Worm (Caenorhabditis elegans) whole organism, young adult: ENCODE results near the gene Y66C5A.1.
A peak's percentile ranks its signal among the peaks of the same experiment; 100 is the strongest.

Source experiments
- B0019.2 ChIP-seq: fragments of 200-800 bp; sonication (Bioruptor generic); conservative IDR thresholded peaks from 2 replicates; pipeline ENCODE4 v1.3.6; 2022; ENCODE audit warnings: missing genetic modification reagents, missing genetic modification characterization, missing compliant biosample characterization
- B0261.1 ChIP-seq: sonication (generic microtip); optimal IDR thresholded peaks from 2 replicates; lab custom pipeline; 2016; ENCODE audit warnings: mild to moderate bottlenecking, missing genetic modification characterization, moderate library complexity, missing compliant biosample characterization
- F10E7.11 ChIP-seq: sonication (generic microtip); optimal IDR thresholded peaks from 2 replicates; lab custom pipeline; 2017; ENCODE audit warnings: mild to moderate bottlenecking, missing genetic modification characterization, moderate library complexity, missing compliant biosample characterization
- F52B5.7 ChIP-seq: sonication (generic microtip); optimal IDR thresholded peaks from 2 replicates; lab custom pipeline; 2016; ENCODE audit warnings: mild to moderate bottlenecking, missing genetic modification characterization, missing compliant biosample characterization
- F57C9.4 ChIP-seq: sonication (generic microtip); optimal IDR thresholded peaks from 2 replicates; lab custom pipeline; 2017; ENCODE audit warnings: mild to moderate bottlenecking, missing genetic modification characterization, missing compliant biosample characterization
- K11D2.4 ChIP-seq: fragments of 200-800 bp; sonication (Bioruptor generic); IDR thresholded peaks from 2 replicates; pipeline ENCODE4 v1.3.6; 2022; ENCODE audit warnings: missing genetic modification reagents, missing genetic modification characterization, missing compliant biosample characterization
- T26A5.8 ChIP-seq: sonication (generic microtip); optimal IDR thresholded peaks from 2 replicates; lab custom pipeline; 2016; ENCODE audit warnings: missing genetic modification characterization, missing compliant biosample characterization
- Y53F4B.3 ChIP-seq: fragments of 200-800 bp; sonication (Bioruptor generic); IDR thresholded peaks from 2 replicates; pipeline ENCODE4 v1.3.6; 2022; ENCODE audit warnings: missing genetic modification reagents, missing genetic modification characterization, missing compliant biosample characterization
- Y79H2A.3 ChIP-seq: fragments of 200-800 bp; sonication (Bioruptor generic); conservative IDR thresholded peaks from 2 replicates; pipeline ENCODE4 v1.3.6; 2022; ENCODE audit warnings: missing genetic modification reagents, missing genetic modification characterization, missing compliant biosample characterization
- Y95B8A.8 ChIP-seq: fragments of 200-800 bp; sonication (Bioruptor generic); IDR thresholded peaks from 2 replicates; pipeline ENCODE4 v1.3.6; 2022; ENCODE audit warnings: missing genetic modification reagents, missing genetic modification characterization, missing compliant biosample characterization
- ama-1 ChIP-seq, 3 experiments: fragments of 150-350 bp in 1 of 3; sonication (generic microtip) in 2 of 3; optimal IDR thresholded peaks; 2 replicates each; lab custom pipeline; 2014 to 2018; ENCODE audit warnings: missing biosample characterization in 2 of 3, missing genetic modification characterization in 2 of 3, missing genetic modification reagents in 2 of 3
- attf-3 ChIP-seq: fragments of 200-800 bp; sonication (Bioruptor generic); conservative IDR thresholded peaks from 2 replicates; pipeline ENCODE4 v1.3.6; 2022; ENCODE audit warnings: missing genetic modification reagents, missing genetic modification characterization, missing compliant biosample characterization
- bed-2 ChIP-seq: fragments of 200-800 bp; sonication (Bioruptor generic); IDR thresholded peaks from 2 replicates; pipeline ENCODE4 v1.3.6; 2022; ENCODE audit warnings: missing genetic modification reagents, missing genetic modification characterization, missing compliant biosample characterization
- ceh-40 ChIP-seq: fragments of 200-800 bp; sonication (Bioruptor generic); IDR thresholded peaks from 2 replicates; pipeline ENCODE4 v1.3.6; 2022; ENCODE audit warnings: missing genetic modification characterization, missing compliant biosample characterization
- ceh-79 ChIP-seq: sonication (generic microtip); optimal IDR thresholded peaks from 2 replicates; lab custom pipeline; 2017; ENCODE audit warnings: mild to moderate bottlenecking, missing genetic modification characterization, missing compliant biosample characterization
- chd-7 ChIP-seq: sonication (generic microtip); optimal IDR thresholded peaks from 2 replicates; lab custom pipeline; 2016; ENCODE audit warnings: mild to moderate bottlenecking, missing genetic modification characterization, moderate library complexity, missing compliant biosample characterization
- dpff-1 ChIP-seq: sonication (generic microtip); optimal IDR thresholded peaks from 2 replicates; lab custom pipeline; 2017; ENCODE audit warnings: mild to moderate bottlenecking, missing genetic modification characterization, missing compliant biosample characterization
- efl-1 ChIP-seq: fragments of 150-350 bp; optimal IDR thresholded peaks from 2 replicates; lab custom pipeline; 2014; ENCODE audit warnings: missing biosample characterization, missing genetic modification reagents, missing genetic modification characterization
- egl-44 ChIP-seq: fragments of 200-800 bp; sonication (Bioruptor generic); IDR thresholded peaks from 2 replicates; pipeline ENCODE4 v1.3.6; 2022; ENCODE audit warnings: missing genetic modification reagents, missing genetic modification characterization, missing compliant biosample characterization
- gei-17 ChIP-seq: fragments of 200-800 bp; sonication (Bioruptor generic); optimal IDR thresholded peaks from 2 replicates; lab custom pipeline; 2018; ENCODE audit warnings: mild to moderate bottlenecking, missing genetic modification characterization, missing compliant biosample characterization
- him-1 ChIP-seq: sonication (generic microtip); optimal IDR thresholded peaks from 2 replicates; lab custom pipeline; 2016; ENCODE audit warnings: missing genotype, missing genetic modification reagents, missing genetic modification characterization, missing compliant biosample characterization
- hlh-26 ChIP-seq: fragments of 200-800 bp; sonication (Bioruptor generic); conservative IDR thresholded peaks from 2 replicates; pipeline ENCODE4 v1.3.6; 2022; ENCODE audit warnings: missing genetic modification reagents, missing genetic modification characterization, missing compliant biosample characterization
- hmg-1.2 ChIP-seq: fragments of 200-800 bp; sonication (Bioruptor generic); IDR thresholded peaks from 2 replicates; pipeline ENCODE4 v1.3.6; 2022; ENCODE audit warnings: missing genetic modification reagents, missing genetic modification characterization, missing compliant biosample characterization
- hsf-1 ChIP-seq: fragments of 200-800 bp; sonication (Bioruptor generic); IDR thresholded peaks from 2 replicates; pipeline ENCODE4 v1.3.6; 2022; ENCODE audit warnings: missing genetic modification reagents, missing genetic modification characterization, missing compliant biosample characterization
- let-607 ChIP-seq, 2 experiments: fragments of 200-800 bp in 1 of 2; sonication (Bioruptor generic) in 1 of 2; sonication (generic microtip) in 1 of 2; optimal IDR thresholded peaks; 2 replicates each; lab custom pipeline; 2016 to 2018; ENCODE audit warnings: mild to moderate bottlenecking in 2 of 2, missing compliant biosample characterization in 2 of 2, missing genetic modification characterization in 2 of 2, moderate library complexity in 2 of 2, missing genotype in 1 of 2
- lin-26 ChIP-seq: fragments of 200-800 bp; sonication (Bioruptor generic); IDR thresholded peaks from 2 replicates; pipeline ENCODE4 v1.3.6; 2022; ENCODE audit warnings: missing genetic modification reagents, missing genetic modification characterization, missing compliant biosample characterization
- lin-35 ChIP-seq, 3 experiments: fragments of 150-350 bp in 2 of 3; sonication (generic microtip) in 1 of 3; optimal IDR thresholded peaks; 2 replicates each; lab custom pipeline; 2014 to 2018; ENCODE audit warnings: missing biosample characterization in 3 of 3, missing genetic modification characterization in 3 of 3, missing genetic modification reagents in 3 of 3
- lin-54 ChIP-seq: fragments of 200-800 bp; sonication (Bioruptor generic); optimal IDR thresholded peaks from 2 replicates; lab custom pipeline; 2018; ENCODE audit warnings: mild to moderate bottlenecking, missing genetic modification characterization, missing compliant biosample characterization
- lir-1 ChIP-seq: fragments of 200-800 bp; sonication (Bioruptor generic); conservative IDR thresholded peaks from 2 replicates; pipeline ENCODE4 v1.3.6; 2022; ENCODE audit warnings: missing genetic modification reagents, missing genetic modification characterization, missing compliant biosample characterization
- lsl-1 ChIP-seq: fragments of 200-800 bp; sonication (Bioruptor generic); optimal IDR thresholded peaks from 2 replicates; lab custom pipeline; 2018; ENCODE audit warnings: mild to moderate bottlenecking, missing genetic modification characterization, moderate library complexity, missing compliant biosample characterization
- madf-6 ChIP-seq: fragments of 200-800 bp; sonication (Bioruptor generic); IDR thresholded peaks from 2 replicates; pipeline ENCODE4 v1.3.6; 2022; ENCODE audit warnings: missing genetic modification reagents, missing genetic modification characterization, missing compliant biosample characterization
- mes-4 ChIP-seq: sonication (generic microtip); optimal IDR thresholded peaks from 2 replicates; lab custom pipeline; 2016; ENCODE audit warnings: missing genotype, missing genetic modification characterization, missing compliant biosample characterization
- nfya-2 ChIP-seq: fragments of 200-800 bp; sonication (Bioruptor generic); IDR thresholded peaks from 2 replicates; pipeline ENCODE4 v1.3.6; 2022; ENCODE audit warnings: missing genetic modification reagents, missing genetic modification characterization, missing compliant biosample characterization
- nfyb-1 ChIP-seq: fragments of 200-800 bp; sonication (Bioruptor generic); IDR thresholded peaks from 2 replicates; pipeline ENCODE4 v1.3.6; 2022; ENCODE audit warnings: missing genetic modification reagents, missing genetic modification characterization, missing compliant biosample characterization
- pbrm-1 ChIP-seq: fragments of 200-800 bp; sonication (Bioruptor generic); IDR thresholded peaks from 2 replicates; pipeline ENCODE4 v1.3.6; 2022; ENCODE audit warnings: missing genetic modification reagents, missing genetic modification characterization, missing compliant biosample characterization
- pha-4 ChIP-seq: fragments of 150-350 bp; sonication (generic microtip); optimal IDR thresholded peaks from 2 replicates; lab custom pipeline; 2014; ENCODE audit warnings: missing biosample characterization, missing genetic modification reagents, missing genetic modification characterization
- rec-8 ChIP-seq, 2 experiments: sonication (generic microtip); optimal IDR thresholded peaks; 2 replicates each; lab custom pipeline; 2016; ENCODE audit warnings: mild to moderate bottlenecking in 2 of 2, missing genetic modification characterization in 2 of 2, missing genetic modification reagents in 2 of 2, missing genotype in 2 of 2, missing biosample characterization in 1 of 2, missing compliant biosample characterization in 1 of 2, moderate library complexity in 1 of 2
- sea-2 ChIP-seq: fragments of 200-800 bp; sonication (Bioruptor generic); IDR thresholded peaks from 2 replicates; pipeline ENCODE4 v1.3.6; 2022; ENCODE audit warnings: missing genetic modification characterization, missing compliant biosample characterization
- snpc-1.3 ChIP-seq: sonication (generic microtip); optimal IDR thresholded peaks from 2 replicates; lab custom pipeline; 2017; ENCODE audit warnings: missing genetic modification characterization, mild to moderate bottlenecking, missing compliant biosample characterization, antibody characterized with exemption, moderate library complexity, missing genotype, missing genetic modification reagents; ENCODE audit not compliant: insufficient read depth
- sptf-2 ChIP-seq: fragments of 200-800 bp; sonication (Bioruptor generic); optimal IDR thresholded peaks from 2 replicates; lab custom pipeline; 2018; ENCODE audit warnings: mild to moderate bottlenecking, missing genetic modification characterization, missing compliant biosample characterization
- tbp1 ChIP-seq: fragments of 200-800 bp; sonication (Bioruptor generic); optimal IDR thresholded peaks from 2 replicates; lab custom pipeline; 2018; ENCODE audit warnings: mild to moderate bottlenecking, missing genetic modification characterization, missing compliant biosample characterization
- tbx-9 ChIP-seq: sonication (generic microtip); optimal IDR thresholded peaks from 2 replicates; lab custom pipeline; 2016; ENCODE audit warnings: borderline replicate concordance, missing genetic modification characterization, inconsistent platforms, missing compliant biosample characterization
- xnd-1 ChIP-seq: sonication (generic microtip); optimal IDR thresholded peaks from 2 replicates; lab custom pipeline; 2016; ENCODE audit warnings: missing genotype, missing genetic modification reagents, missing genetic modification characterization, missing compliant biosample characterization
- zfh-2 ChIP-seq: fragments of 200-800 bp; sonication (Bioruptor generic); conservative IDR thresholded peaks from 2 replicates; pipeline ENCODE4 v1.3.6; 2022; ENCODE audit warnings: missing genetic modification reagents, missing genetic modification characterization, missing compliant biosample characterization
- zim-3 ChIP-seq: sonication (generic microtip); optimal IDR thresholded peaks from 2 replicates; lab custom pipeline; 2017; ENCODE audit warnings: mild to moderate bottlenecking, missing genetic modification characterization, moderate library complexity, missing compliant biosample characterization
- ztf-3 ChIP-seq: fragments of 200-800 bp; sonication (Bioruptor generic); optimal IDR thresholded peaks from 2 replicates; lab custom pipeline; 2018; ENCODE audit warnings: mild to moderate bottlenecking, missing genetic modification characterization, missing compliant biosample characterization
- ztf-6 ChIP-seq: fragments of 200-800 bp; sonication (Bioruptor generic); IDR thresholded peaks from 2 replicates; pipeline ENCODE4 v1.3.6; 2022; ENCODE audit warnings: missing genetic modification reagents, missing genetic modification characterization, missing compliant biosample characterization

The Y66C5A.1 gene

ce11 chrX:14476625-14477257 lies 21.4 kb upstream of the Y66C5A.1 start (continued):
- peak; percentile 59 for TF ChIP-seq hmg-1.2 (GFP tag; lab: Robert Waterston, UW)
- TF ChIP-seq snpc-1.3 (tag; lab: Kevin White, UChicago), result peak; percentile 6
- TF ChIP-seq dpff-1 (tag; lab: Kevin White, UChicago), result no peak
- peak; percentile 67 for TF ChIP-seq B0261.1 (tag; lab: Kevin White, UChicago)
- peak; percentile 65 for TF ChIP-seq gei-17 (GFP tag; lab: Kevin White, UChicago)
- TF ChIP-seq nfya-2 (GFP tag; lab: Robert Waterston, UW), result no peak
- TF ChIP-seq chd-7, result peak; percentile 81
- no peak for TF ChIP-seq mes-4
- no peak for TF ChIP-seq lin-54 (GFP tag; lab: Kevin White, UChicago)
- TF ChIP-seq F10E7.11 (tag; lab: Kevin White, UChicago), result no peak
- TF ChIP-seq xnd-1 (tag; lab: Kevin White, UChicago), result no peak
- no peak for TF ChIP-seq ztf-6 (GFP tag; lab: Robert Waterston, UW)
- TF ChIP-seq sptf-2 (GFP tag; lab: Kevin White, UChicago), result no peak
- no peak for TF ChIP-seq ama-1 (optimal IDR thresholded peaks at IDR 0.05; lab: Kevin White, UChicago)
- TF ChIP-seq ama-1 (GFP tag; optimal IDR thresholded peaks at IDR 0.05; lab: Kevin White, UChicago), result no peak
- peak; percentile 74 for TF ChIP-seq nfyb-1 (GFP tag; lab: Robert Waterston, UW)
- TF ChIP-seq sea-2, result no peak
- TF ChIP-seq egl-44, result peak; percentile 28; the same call in 1 of the 2 replicates
- no peak for TF ChIP-seq lir-1 (GFP tag; lab: Robert Waterston, UW)
- no peak for TF ChIP-seq ceh-79 (tag; lab: Kevin White, UChicago)
- peak; percentile 76 for TF ChIP-seq tbp1 (GFP tag; lab: Kevin White, UChicago)
- no peak for TF ChIP-seq attf-3 (GFP tag; lab: Robert Waterston, UW)
- TF ChIP-seq let-607 (tag; optimal IDR thresholded peaks at IDR 0.05; lab: Kevin White, UChicago), result peak; percentile 33 to 41
- no peak for TF ChIP-seq Y79H2A.3 (GFP tag; lab: Robert Waterston, UW)
- TF ChIP-seq pha-4, result peak; percentile 6
- TF ChIP-seq zim-3, result no peak
- TF ChIP-seq efl-1 (GFP tag; lab: Kevin White, UChicago), result no peak
- no peak for TF ChIP-seq F52B5.7 (tag; lab: Kevin White, UChicago)
- no peak for TF ChIP-seq lsl-1 (GFP tag; lab: Kevin White, UChicago)
- no peak for TF ChIP-seq T26A5.8 (tag; lab: Kevin White, UChicago)
- TF ChIP-seq ceh-40, result peak; percentile 79
- no peak for TF ChIP-seq madf-6 (GFP tag; lab: Robert Waterston, UW)
- TF ChIP-seq Y95B8A.8, result no peak
- TF ChIP-seq rec-8 (tag; optimal IDR thresholded peaks at IDR 0.05; lab: Kevin White, UChicago), result peak in 1 of 2 experiments; percentile 22
- TF ChIP-seq B0019.2, result no peak
- TF ChIP-seq hsf-1, result no peak
- TF ChIP-seq hlh-26 (GFP tag; lab: Robert Waterston, UW), result no peak
- TF ChIP-seq zfh-2 (GFP tag; lab: Robert Waterston, UW), result no peak
- TF ChIP-seq tbx-9 (tag; lab: Kevin White, UChicago), result no peak
- TF ChIP-seq bed-2 (GFP tag; lab: Robert Waterston, UW), result no peak
- peak; percentile 73 for TF ChIP-seq pbrm-1 (GFP tag; lab: Robert Waterston, UW)
- TF ChIP-seq K11D2.4 (GFP tag; lab: Robert Waterston, UW), result peak; percentile 53; the same call in 1 of the 2 replicates
- TF ChIP-seq ztf-3 (GFP tag; lab: Kevin White, UChicago), result peak; percentile 44
- TF ChIP-seq him-1 (tag; lab: Kevin White, UChicago), result no peak
- no peak for TF ChIP-seq Y53F4B.3 (GFP tag; lab: Robert Waterston, UW)
- TF ChIP-seq lin-35 (GFP tag; optimal IDR thresholded peaks at IDR 0.05; lab: Kevin White, UChicago), result no peak
- no peak for TF ChIP-seq F57C9.4 (tag; lab: Kevin White, UChicago)
- TF ChIP-seq lin-26 (GFP tag; lab: Robert Waterston, UW), result peak; percentile 63
